Worm (Caenorhabditis elegans) whole organism, L3 larva: Measurements from ENCODE around the gene gcst-1.

ENCODE experiments used
- ZK546.5 ChIP-seq: sonication (generic microtip); optimal IDR thresholded peaks from 2 replicates; lab custom pipeline; 2017; ENCODE audit warnings: missing biosample characterization, missing genetic modification characterization
- aly-2 ChIP-seq: fragments of 150-350 bp; optimal IDR thresholded peaks from 2 replicates; lab custom pipeline; 2014; ENCODE audit warnings: missing biosample characterization, missing genetic modification characterization
- elt-1 ChIP-seq: fragments of 150-350 bp; optimal IDR thresholded peaks from 2 replicates; lab custom pipeline; 2014; ENCODE audit warnings: missing biosample characterization, missing genetic modification characterization
- elt-2 ChIP-seq: sonication (generic microtip); optimal IDR thresholded peaks from 2 replicates; lab custom pipeline; 2016; ENCODE audit warnings: missing genetic modification reagents, mild to moderate bottlenecking, missing genetic modification characterization, missing compliant biosample characterization
- jun-1 ChIP-seq: fragments of 150-350 bp; optimal IDR thresholded peaks from 2 replicates; lab custom pipeline; 2014; ENCODE audit warnings: missing biosample characterization, missing genetic modification reagents, missing genetic modification characterization
- nhr-23 ChIP-seq: fragments of 150-350 bp; optimal IDR thresholded peaks from 2 replicates; lab custom pipeline; 2014; ENCODE audit warnings: missing biosample characterization, missing genetic modification reagents, missing genetic modification characterization
- nhr-28 ChIP-seq: fragments of 150-350 bp; optimal IDR thresholded peaks from 2 replicates; lab custom pipeline; 2014; ENCODE audit warnings: missing biosample characterization, missing genetic modification characterization
- skn-1 ChIP-seq: fragments of 150-350 bp; optimal IDR thresholded peaks from 2 replicates; lab custom pipeline; 2014; ENCODE audit warnings: missing biosample characterization, missing genetic modification characterization
- tbx-2 ChIP-seq: sonication (generic microtip); optimal IDR thresholded peaks from 2 replicates; lab custom pipeline; 2016; ENCODE audit warnings: mild to moderate bottlenecking, missing genetic modification characterization, missing compliant biosample characterization

ce11 chrV:5696177-5696576 lies 16.6 kb upstream of the gcst-1 start:
- TF ChIP-seq elt-2 (tag; lab: Kevin White, UChicago) (peak; percentile 45), jun-1 (tag; lab: Kevin White, UChicago) (no peak), nhr-23 (tag; lab: Kevin White, UChicago) (no peak), skn-1 (tag; lab: Kevin White, UChicago) (no peak), nhr-28 (no peak), ZK546.5 (no peak), tbx-2 (tag; lab: Kevin White, UChicago) (no peak), aly-2 (no peak), elt-1 (tag; lab: Kevin White, UChicago) (no peak)
